Fruit fly (Drosophila melanogaster) Kc167 (cell line): ENCODE data around the gene His3.3A.

Source experiments
- Myc ChIP-seq: fragments of >200 bp; optimal IDR thresholded peaks from 2 replicates; lab custom pipeline; 2017; ENCODE audit warnings: missing external identifiers
- Sin3A ChIP-seq: fragments of >200 bp; optimal IDR thresholded peaks from 2 replicates; lab custom pipeline; 2018; ENCODE audit warnings: missing external identifiers
- insv ChIP-seq: fragments of >200 bp; optimal IDR thresholded peaks from 3 replicates; lab custom pipeline; 2018; ENCODE audit warnings: missing external identifiers
- psq ChIP-seq: fragments of >200 bp; optimal IDR thresholded peaks from 2 replicates; lab custom pipeline; 2017; ENCODE audit warnings: missing external identifiers

DNA sequence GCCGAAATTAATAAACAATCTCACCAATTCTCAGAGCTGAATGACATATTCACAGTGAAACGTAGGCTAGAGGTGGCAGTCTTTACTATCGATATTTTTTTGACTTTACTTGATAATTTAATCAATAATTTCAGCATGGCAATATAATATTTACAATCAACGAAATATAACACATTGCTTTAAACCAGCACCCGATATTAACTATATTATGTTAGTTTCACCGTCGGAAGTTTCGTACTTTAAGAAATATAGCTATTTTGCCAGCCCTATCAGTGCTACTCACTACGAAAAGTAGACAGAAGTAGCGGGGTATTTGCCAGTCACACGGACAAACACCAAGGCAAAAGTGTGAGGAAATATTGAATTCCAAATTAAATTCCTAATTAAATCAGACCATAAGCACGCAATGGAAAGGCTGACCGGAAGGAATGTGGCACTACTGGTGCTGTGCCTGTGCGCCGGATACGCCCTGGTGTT, 44.0 kb upstream of the His3.3A start, which contains the start of the genes CG31917, Tfb5 and SelT:
- TF ChIP-seq psq (lab: Kevin White, UChicago) (no peak), Myc (lab: Kevin White, UChicago) (no peak), insv (lab: Kevin White, UChicago) (no peak), Sin3A (lab: Kevin White, UChicago) (no peak)
